Fruit fly (Drosophila melanogaster) whole organism, embryonic: ENCODE results near the gene mGluR.

Experiments used
- Antp ChIP-seq: fragments of 200-800 bp; sonication (Bioruptor generic); optimal IDR thresholded peaks from 3 replicates; lab custom pipeline; 2016; ENCODE audit warnings: missing biosample characterization, missing genetic modification characterization
- BEAF-32 ChIP-seq: fragments of 200-800 bp; sonication (Bioruptor generic); optimal IDR thresholded peaks from 3 replicates; lab custom pipeline; 2017; ENCODE audit warnings: missing biosample characterization, missing genetic modification characterization, mild to moderate bottlenecking, moderate library complexity, missing genetic modification reagents
- CG10267 ChIP-seq: fragments of 200-800 bp; sonication (Bioruptor generic); optimal IDR thresholded peaks from 2 replicates; lab custom pipeline; 2018; ENCODE audit warnings: missing biosample characterization, mild to moderate bottlenecking, missing genetic modification characterization, moderate library complexity
- CG12659 ChIP-seq: fragments of 200-800 bp; sonication (Bioruptor generic); optimal IDR thresholded peaks from 3 replicates; lab custom pipeline; 2017; ENCODE audit warnings: mild to moderate bottlenecking, missing biosample characterization, missing genetic modification reagents, missing genetic modification characterization
- CG14965 ChIP-seq: fragments of 200-800 bp; sonication (Bioruptor generic); optimal IDR thresholded peaks from 2 replicates; lab custom pipeline; 2016; ENCODE audit warnings: missing biosample characterization, missing genetic modification characterization, borderline replicate concordance
- CG16779 ChIP-seq: fragments of 200-800 bp; sonication (Bioruptor generic); IDR thresholded peaks from 2 replicates; pipeline ENCODE4 v1.3.6; 2022; ENCODE audit warnings: missing biosample characterization, missing genetic modification characterization
- CG16813 ChIP-seq: fragments of 200-800 bp; sonication (Bioruptor generic); IDR thresholded peaks from 3 replicates; pipeline ENCODE4 v1.3.6; 2022; ENCODE audit warnings: missing biosample characterization, missing genetic modification characterization; ENCODE audit not compliant: partially characterized antibody
- CG17912 ChIP-seq: fragments of 200-800 bp; sonication (Bioruptor generic); optimal IDR thresholded peaks from 2 replicates; lab custom pipeline; 2018; ENCODE audit warnings: missing biosample characterization, mild to moderate bottlenecking, missing genetic modification characterization
- CG18599 ChIP-seq: fragments of 200-800 bp; sonication (Bioruptor generic); optimal IDR thresholded peaks from 3 replicates; lab custom pipeline; 2017; ENCODE audit warnings: missing biosample characterization, missing genetic modification characterization, mild to moderate bottlenecking, moderate library complexity, missing genetic modification reagents
- CG30020 ChIP-seq: fragments of 200-800 bp; optimal IDR thresholded peaks from 2 replicates; lab custom pipeline; 2019; ENCODE audit warnings: missing biosample characterization, mild to moderate bottlenecking, missing genetic modification characterization, moderate library complexity
- CG3065 ChIP-seq: fragments of 200-800 bp; sonication (Bioruptor generic); optimal IDR thresholded peaks from 2 replicates; lab custom pipeline; 2016; ENCODE audit warnings: missing biosample characterization, missing genetic modification characterization
- CG31388 ChIP-seq: fragments of 200-800 bp; sonication (Bioruptor generic); optimal IDR thresholded peaks from 2 replicates; lab custom pipeline; 2016; ENCODE audit warnings: missing biosample characterization, missing genetic modification characterization
- CG33557 ChIP-seq: fragments of 200-800 bp; sonication (Bioruptor generic); optimal IDR thresholded peaks from 2 replicates; lab custom pipeline; 2019; ENCODE audit warnings: missing biosample characterization, mild to moderate bottlenecking, missing genetic modification characterization, moderate library complexity
- CG34376 ChIP-seq: fragments of 200-800 bp; sonication (Bioruptor generic); optimal IDR thresholded peaks from 2 replicates; lab custom pipeline; 2018; ENCODE audit warnings: missing biosample characterization, mild to moderate bottlenecking, missing genetic modification characterization
- CG34422 ChIP-seq: fragments of 200-800 bp; sonication (Bioruptor generic); IDR thresholded peaks from 3 replicates; pipeline ENCODE4 v1.3.6; 2022; ENCODE audit warnings: missing biosample characterization, missing genetic modification characterization
- CG4424 ChIP-seq: fragments of 200-800 bp; sonication (Bioruptor generic); optimal IDR thresholded peaks from 3 replicates; lab custom pipeline; 2016; ENCODE audit warnings: missing biosample characterization, missing genetic modification characterization
- CG4617 ChIP-seq: fragments of 200-800 bp; sonication (Bioruptor generic); optimal IDR thresholded peaks from 3 replicates; lab custom pipeline; 2016; ENCODE audit warnings: missing biosample characterization, missing genetic modification characterization, borderline replicate concordance
- CG6254 ChIP-seq: fragments of 200-800 bp; sonication (Bioruptor generic); optimal IDR thresholded peaks from 3 replicates; lab custom pipeline; 2017; ENCODE audit warnings: mild to moderate bottlenecking, missing biosample characterization, missing genetic modification reagents, missing genetic modification characterization
- CG6272 ChIP-seq: fragments of 200-800 bp; sonication (Bioruptor generic); IDR thresholded peaks from 2 replicates; pipeline ENCODE4 v1.3.6; 2022; ENCODE audit warnings: missing biosample characterization, missing genetic modification characterization
- CG7357 ChIP-seq: fragments of 200-800 bp; sonication (Bioruptor generic); IDR thresholded peaks from 3 replicates; pipeline ENCODE4 v1.3.6; 2022; ENCODE audit warnings: missing biosample characterization, missing genetic modification characterization
- CG9797 ChIP-seq: fragments of 200-800 bp; sonication (Bioruptor generic); optimal IDR thresholded peaks from 3 replicates; lab custom pipeline; 2018; ENCODE audit warnings: missing biosample characterization, mild to moderate bottlenecking, missing genetic modification characterization
- Chrac-16 ChIP-seq: fragments of 200-800 bp; sonication (Bioruptor generic); optimal IDR thresholded peaks from 3 replicates; lab custom pipeline; 2016; ENCODE audit warnings: missing biosample characterization, missing genetic modification characterization
- Elba2 ChIP-seq: fragments of 200-800 bp; sonication (Bioruptor generic); optimal IDR thresholded peaks from 3 replicates; lab custom pipeline; 2016; ENCODE audit warnings: missing biosample characterization, missing genetic modification characterization
- Ets65A ChIP-seq: fragments of 200-800 bp; sonication (Bioruptor generic); peaks from one replicate; lab custom pipeline; 2016; ENCODE audit warnings: missing biosample characterization, missing genetic modification characterization
- Ets97D ChIP-seq: fragments of 200-800 bp; sonication (Bioruptor generic); optimal IDR thresholded peaks from 3 replicates; lab custom pipeline; 2016; ENCODE audit warnings: missing biosample characterization, missing genetic modification characterization
- H15 ChIP-seq: fragments of 200-800 bp; sonication (Bioruptor generic); IDR thresholded peaks from 3 replicates; pipeline ENCODE4 v1.3.6; 2022; ENCODE audit warnings: missing biosample characterization, missing genetic modification characterization
- Hey ChIP-seq: fragments of 200-800 bp; sonication (Bioruptor generic); optimal IDR thresholded peaks from 3 replicates; lab custom pipeline; 2018; ENCODE audit warnings: missing biosample characterization, mild to moderate bottlenecking, missing genetic modification characterization
- HmgD ChIP-seq: fragments of 200-800 bp; sonication (Bioruptor generic); optimal IDR thresholded peaks from 3 replicates; lab custom pipeline; 2016; ENCODE audit warnings: missing biosample characterization, missing genetic modification characterization
- Hr78 ChIP-seq, 2 experiments: fragments of 200-800 bp in 1 of 2; fragments of >200 bp in 1 of 2; sonication (Bioruptor generic) in 1 of 2; optimal IDR thresholded peaks; 2 replicates each; lab custom pipeline; 2017 to 2019; ENCODE audit warnings: missing biosample characterization in 2 of 2, missing genetic modification characterization in 2 of 2, mild to moderate bottlenecking in 1 of 2, moderate library complexity in 1 of 2
- Jarid2 ChIP-seq: fragments of 200-800 bp; sonication (Bioruptor generic); optimal IDR thresholded peaks from 3 replicates; lab custom pipeline; 2017; ENCODE audit warnings: mild to moderate bottlenecking, missing biosample characterization, missing genetic modification reagents, missing genetic modification characterization
- MESR4 ChIP-seq: fragments of 200-800 bp; sonication (Bioruptor generic); optimal IDR thresholded peaks from 2 replicates; lab custom pipeline; 2018; ENCODE audit warnings: missing biosample characterization, mild to moderate bottlenecking, missing genetic modification characterization, moderate library complexity
- Mes4 ChIP-seq: fragments of 200-800 bp; sonication (Bioruptor generic); optimal IDR thresholded peaks from 2 replicates; lab custom pipeline; 2016; ENCODE audit warnings: missing biosample characterization, missing genetic modification characterization
- NfI ChIP-seq: fragments of 200-800 bp; sonication (Bioruptor generic); optimal IDR thresholded peaks from 3 replicates; lab custom pipeline; 2018; ENCODE audit warnings: missing biosample characterization, mild to moderate bottlenecking, missing genetic modification characterization, moderate library complexity
- Poxn ChIP-seq: fragments of 200-800 bp; sonication (Bioruptor generic); IDR thresholded peaks from 2 replicates; pipeline ENCODE4 v1.3.6; 2022; ENCODE audit warnings: missing biosample characterization, missing genetic modification characterization
- Ptx1 ChIP-seq: fragments of 200-800 bp; sonication (Bioruptor generic); IDR thresholded peaks from 2 replicates; pipeline ENCODE4 v1.3.6; 2022; ENCODE audit warnings: missing biosample characterization, missing genetic modification characterization
- Scr ChIP-seq: fragments of 200-800 bp; sonication (Bioruptor generic); IDR thresholded peaks from 2 replicates; pipeline ENCODE4 v1.3.6; 2022; ENCODE audit warnings: missing biosample characterization, missing genetic modification characterization; ENCODE audit not compliant: partially characterized antibody
- Tbp ChIP-seq: fragments of >200 bp; optimal IDR thresholded peaks from 2 replicates; lab custom pipeline; 2018; ENCODE audit warnings: missing biosample characterization, missing genetic modification characterization
- YL-1 ChIP-seq: fragments of 200-800 bp; sonication (Bioruptor generic); optimal IDR thresholded peaks from 3 replicates; lab custom pipeline; 2017; ENCODE audit warnings: missing biosample characterization, mild to moderate bottlenecking, missing genetic modification characterization
- ac ChIP-seq: fragments of 200-800 bp; sonication (Bioruptor generic); optimal IDR thresholded peaks from 3 replicates; lab custom pipeline; 2017; ENCODE audit warnings: missing biosample characterization, mild to moderate bottlenecking, missing genetic modification characterization
- btn ChIP-seq: fragments of 200-800 bp; sonication (Bioruptor generic); optimal IDR thresholded peaks from 2 replicates; lab custom pipeline; 2016; ENCODE audit warnings: missing biosample characterization, missing genetic modification characterization
- disco-r ChIP-seq: fragments of 200-800 bp; sonication (Bioruptor generic); optimal IDR thresholded peaks from 2 replicates; lab custom pipeline; 2016; ENCODE audit warnings: missing biosample characterization, missing genetic modification characterization
- emc ChIP-seq: fragments of 200-800 bp; sonication (Bioruptor generic); optimal IDR thresholded peaks from 2 replicates; lab custom pipeline; 2016; ENCODE audit warnings: missing biosample characterization, missing genetic modification characterization
- fu2 ChIP-seq: fragments of 200-800 bp; sonication (Bioruptor generic); optimal IDR thresholded peaks from 2 replicates; lab custom pipeline; 2016; ENCODE audit warnings: missing biosample characterization, missing genetic modification characterization
- hb ChIP-seq: fragments of 200-800 bp; sonication (Bioruptor generic); IDR thresholded peaks from 3 replicates; pipeline ENCODE4 v1.3.6; 2022; ENCODE audit warnings: missing biosample characterization, missing genetic modification characterization; ENCODE audit not compliant: partially characterized antibody
- nerfin-2 ChIP-seq: fragments of 200-800 bp; sonication (Bioruptor generic); IDR thresholded peaks from 2 replicates; pipeline ENCODE4 v1.3.6; 2022; ENCODE audit warnings: missing biosample characterization, missing genetic modification characterization; ENCODE audit not compliant: partially characterized antibody
- oc ChIP-seq: fragments of 200-800 bp; sonication (Bioruptor generic); optimal IDR thresholded peaks from 2 replicates; lab custom pipeline; 2018; ENCODE audit warnings: missing biosample characterization, mild to moderate bottlenecking, missing genetic modification characterization, moderate library complexity
- pfk ChIP-seq: fragments of 200-800 bp; sonication (Bioruptor generic); optimal IDR thresholded peaks from 2 replicates; lab custom pipeline; 2018; ENCODE audit warnings: missing biosample characterization, mild to moderate bottlenecking, missing genetic modification characterization, moderate library complexity
- pzg ChIP-seq: fragments of 200-800 bp; sonication (Bioruptor generic); optimal IDR thresholded peaks from 3 replicates; lab custom pipeline; 2018; ENCODE audit warnings: missing biosample characterization, mild to moderate bottlenecking, missing genetic modification characterization, moderate library complexity
- sens ChIP-seq: fragments of 200-800 bp; sonication (Bioruptor generic); peaks from one replicate; lab custom pipeline; 2016; ENCODE audit warnings: missing biosample characterization, missing genetic modification characterization
- slou ChIP-seq: fragments of 200-800 bp; sonication (Bioruptor generic); optimal IDR thresholded peaks from 3 replicates; lab custom pipeline; 2016; ENCODE audit warnings: missing biosample characterization, missing genetic modification characterization
- ssp ChIP-seq: fragments of 200-800 bp; sonication (Bioruptor generic); IDR thresholded peaks from 2 replicates; pipeline ENCODE4 v1.3.6; 2022; ENCODE audit warnings: missing biosample characterization, missing genetic modification characterization

Gene mGluR

DNA sequence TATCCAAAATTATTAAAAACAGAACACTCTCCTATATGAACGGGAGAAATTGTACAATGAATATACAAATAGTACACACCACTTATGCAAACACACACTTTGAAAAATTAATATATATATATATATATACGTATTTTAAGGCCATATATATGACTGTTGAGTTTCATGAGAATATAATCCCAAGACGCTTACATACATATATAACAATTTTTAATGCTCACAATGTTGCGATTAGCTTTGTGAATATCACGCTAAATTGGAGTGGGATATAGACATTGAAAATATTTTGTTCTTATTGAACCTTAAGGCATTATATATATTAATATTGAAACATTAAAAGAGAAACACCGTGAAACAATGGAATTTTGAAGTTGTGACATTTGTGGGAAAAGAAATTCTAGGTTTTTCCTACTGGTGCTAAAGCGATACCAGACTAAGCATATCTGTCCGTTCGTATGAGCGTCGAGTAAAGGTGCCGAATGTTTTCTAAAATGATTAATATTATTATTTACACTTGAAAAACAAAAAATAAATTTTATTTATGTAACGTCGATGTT, 21.6 kb downstream of the mGluR start, which contains the start of gene 4E-T (continued):
- TF ChIP-seq CG31388 (GFP tag; lab: Kevin White, UChicago): no peak
- TF ChIP-seq YL-1: peak; percentile 32
- TF ChIP-seq H15 (GFP tag; lab: Robert Waterston, UW): no peak
- TF ChIP-seq pzg (GFP tag; lab: Kevin White, UChicago): peak; percentile 48
- TF ChIP-seq fu2 (GFP tag; lab: Kevin White, UChicago): no peak
- TF ChIP-seq Ets65A (GFP tag; lab: Kevin White, UChicago): peak; percentile 6
- no peak for TF ChIP-seq ac
- no peak for TF ChIP-seq Hr78 (GFP tag; optimal IDR thresholded peaks at IDR 0.05; lab: Kevin White, UChicago)
- no peak for TF ChIP-seq CG16779 (GFP tag; lab: Robert Waterston, UW)
- TF ChIP-seq HmgD (GFP tag; lab: Kevin White, UChicago): no peak
- no peak for TF ChIP-seq CG33557 (GFP tag; lab: Kevin White, UChicago)
- TF ChIP-seq CG34376 (GFP tag; lab: Kevin White, UChicago): no peak
- peak; percentile 56 for TF ChIP-seq sens
- TF ChIP-seq CG4617 (GFP tag; lab: Kevin White, UChicago): peak; percentile 35
- TF ChIP-seq CG14965 (GFP tag; lab: Kevin White, UChicago): no peak
- TF ChIP-seq emc (GFP tag; lab: Kevin White, UChicago): no peak
- no peak for TF ChIP-seq Antp (GFP tag; lab: Kevin White, UChicago)
- TF ChIP-seq CG12659 (GFP tag; lab: Kevin White, UChicago): peak; percentile 56
- no peak for TF ChIP-seq Chrac-16
- TF ChIP-seq Scr (GFP tag; lab: Robert Waterston, UW): no peak
- TF ChIP-seq CG4424 (GFP tag; lab: Kevin White, UChicago): no peak
- TF ChIP-seq hb (GFP tag; lab: Robert Waterston, UW): no peak
- no peak for TF ChIP-seq Hey (tag; lab: Kevin White, UChicago)
- TF ChIP-seq CG6272 (GFP tag; lab: Robert Waterston, UW): no peak
- no peak for TF ChIP-seq nerfin-2 (GFP tag; lab: Robert Waterston, UW)
- peak; percentile 98 for TF ChIP-seq ssp
- TF ChIP-seq Elba2: peak; percentile 30
- TF ChIP-seq CG6254 (GFP tag; lab: Kevin White, UChicago): no peak
- no peak for TF ChIP-seq CG3065 (GFP tag; lab: Kevin White, UChicago)
- peak; percentile 96 for TF ChIP-seq pfk (GFP tag; lab: Kevin White, UChicago)
- no peak for TF ChIP-seq Tbp
- no peak for TF ChIP-seq CG18599 (GFP tag; lab: Kevin White, UChicago)
- no peak for TF ChIP-seq CG34422 (GFP tag; lab: Robert Waterston, UW)
- TF ChIP-seq slou (GFP tag; lab: Kevin White, UChicago): no peak
- no peak for TF ChIP-seq oc (tag; lab: Kevin White, UChicago)
- no peak for TF ChIP-seq NfI
- no peak for TF ChIP-seq CG9797
- no peak for TF ChIP-seq CG16813
- TF ChIP-seq btn (GFP tag; lab: Kevin White, UChicago): no peak
- TF ChIP-seq Ets97D: peak; percentile 2
- TF ChIP-seq CG10267 (tag; lab: Kevin White, UChicago): no peak
- peak; percentile 21 for TF ChIP-seq BEAF-32 (GFP tag; lab: Kevin White, UChicago)
- TF ChIP-seq CG30020: peak; percentile 100
- TF ChIP-seq disco-r (GFP tag; lab: Kevin White, UChicago): no peak
- peak; percentile 76 for TF ChIP-seq MESR4 (GFP tag; lab: Kevin White, UChicago)
- TF ChIP-seq Mes4 (GFP tag; lab: Kevin White, UChicago): no peak
- peak; percentile 92 for TF ChIP-seq CG7357 (GFP tag; lab: Robert Waterston, UW)
- no peak for TF ChIP-seq Jarid2 (GFP tag; lab: Kevin White, UChicago)
- TF ChIP-seq Ptx1: no peak
- TF ChIP-seq CG17912: no peak
- no peak for TF ChIP-seq Poxn (GFP tag; lab: Robert Waterston, UW)
